Worm (Caenorhabditis elegans) whole organism, mixed stage, embryonic: ENCODE data around the gene clec-47.

Source experiments
- M03D4.4 ChIP-seq: sonication (generic microtip); optimal IDR thresholded peaks from 2 replicates; lab custom pipeline; 2017; ENCODE audit warnings: mild to moderate bottlenecking, missing genetic modification characterization, missing compliant biosample characterization
- bed-3 ChIP-seq: fragments of 200-800 bp; sonication (Bioruptor generic); optimal IDR thresholded peaks from 3 replicates; lab custom pipeline; 2018; ENCODE audit warnings: mild to moderate bottlenecking, missing genetic modification characterization, moderate library complexity, missing compliant biosample characterization
- blmp-1 ChIP-seq: fragments of 150-350 bp; optimal IDR thresholded peaks from 2 replicates; lab custom pipeline; 2014; ENCODE audit warnings: missing biosample characterization, missing genetic modification characterization
- ceh-39 ChIP-seq: fragments of 150-350 bp; optimal IDR thresholded peaks from 2 replicates; lab custom pipeline; 2014; ENCODE audit warnings: missing biosample characterization, missing genetic modification characterization
- ceh-43 ChIP-seq: fragments of 200-800 bp; sonication (Bioruptor generic); optimal IDR thresholded peaks from 2 replicates; lab custom pipeline; 2018; ENCODE audit warnings: mild to moderate bottlenecking, missing genetic modification characterization, moderate library complexity, missing compliant biosample characterization
- ceh-83 ChIP-seq: fragments of 200-800 bp; sonication (Bioruptor generic); optimal IDR thresholded peaks from 2 replicates; lab custom pipeline; 2018; ENCODE audit warnings: mild to moderate bottlenecking, missing genetic modification characterization, missing compliant biosample characterization
- ces-1 ChIP-seq: fragments of 150-350 bp; optimal IDR thresholded peaks from 2 replicates; lab custom pipeline; 2014; ENCODE audit warnings: missing biosample characterization, missing genetic modification reagents, missing genetic modification characterization
- cnd-1 ChIP-seq: fragments of 200-800 bp; sonication (Bioruptor generic); optimal IDR thresholded peaks from 2 replicates; lab custom pipeline; 2018; ENCODE audit warnings: mild to moderate bottlenecking, missing genetic modification characterization, missing compliant biosample characterization
- drap-1 ChIP-seq: fragments of 200-800 bp; sonication (Bioruptor generic); optimal IDR thresholded peaks from 3 replicates; lab custom pipeline; 2018; ENCODE audit warnings: mild to moderate bottlenecking, missing genetic modification characterization, missing compliant biosample characterization
- elt-1 ChIP-seq: sonication (generic microtip); optimal IDR thresholded peaks from 2 replicates; lab custom pipeline; 2017; ENCODE audit warnings: missing genetic modification characterization, mild to moderate bottlenecking, missing compliant biosample characterization, antibody characterized with exemption, moderate library complexity, borderline replicate concordance; ENCODE audit not compliant: insufficient read depth
- elt-3 ChIP-seq: fragments of 150-350 bp; optimal IDR thresholded peaks from 2 replicates; lab custom pipeline; 2014; ENCODE audit warnings: missing biosample characterization, missing genetic modification characterization
- flh-1 ChIP-seq: fragments of 200-800 bp; sonication (Bioruptor generic); optimal IDR thresholded peaks from 2 replicates; lab custom pipeline; 2018; ENCODE audit warnings: mild to moderate bottlenecking, missing genetic modification characterization, moderate library complexity, missing compliant biosample characterization
- ham-2 ChIP-seq: fragments of 200-800 bp; sonication (Bioruptor generic); optimal IDR thresholded peaks from 2 replicates; lab custom pipeline; 2018; ENCODE audit warnings: mild to moderate bottlenecking, missing genetic modification characterization, missing compliant biosample characterization
- hlh-1 ChIP-seq: fragments of 150-350 bp; optimal IDR thresholded peaks from 2 replicates; lab custom pipeline; 2014; ENCODE audit warnings: missing biosample characterization, missing genetic modification reagents, missing genetic modification characterization
- lin-13 ChIP-seq: fragments of 150-350 bp; optimal IDR thresholded peaks from 2 replicates; lab custom pipeline; 2014; ENCODE audit warnings: missing biosample characterization, missing genetic modification characterization
- lin-32 ChIP-seq: fragments of 200-800 bp; sonication (Bioruptor generic); optimal IDR thresholded peaks from 2 replicates; lab custom pipeline; 2018; ENCODE audit warnings: mild to moderate bottlenecking, missing genetic modification characterization, missing compliant biosample characterization
- lsy-2 ChIP-seq: fragments of 150-350 bp; optimal IDR thresholded peaks from 2 replicates; lab custom pipeline; 2014; ENCODE audit warnings: missing biosample characterization, missing genetic modification characterization
- mep-1 ChIP-seq: fragments of 150-350 bp; optimal IDR thresholded peaks from 2 replicates; lab custom pipeline; 2017; ENCODE audit warnings: missing biosample characterization, missing genetic modification reagents, missing genetic modification characterization, inconsistent platforms
- mls-2 ChIP-seq: sonication (generic microtip); optimal IDR thresholded peaks from 2 replicates; lab custom pipeline; 2016; ENCODE audit warnings: mild to moderate bottlenecking, missing genetic modification characterization, moderate library complexity, missing compliant biosample characterization
- nhr-12 ChIP-seq: fragments of 150-350 bp; optimal IDR thresholded peaks from 2 replicates; lab custom pipeline; 2014; ENCODE audit warnings: missing biosample characterization, missing genetic modification characterization
- nhr-2 ChIP-seq: fragments of 150-350 bp; optimal IDR thresholded peaks from 2 replicates; lab custom pipeline; 2014; ENCODE audit warnings: missing biosample characterization, missing genetic modification characterization
- nhr-237 ChIP-seq: fragments of 150-350 bp; optimal IDR thresholded peaks from 2 replicates; lab custom pipeline; 2014; ENCODE audit warnings: missing biosample characterization, missing genetic modification characterization
- nhr-28 ChIP-seq: fragments of 150-350 bp; optimal IDR thresholded peaks from 2 replicates; lab custom pipeline; 2014; ENCODE audit warnings: missing biosample characterization, missing genetic modification characterization
- nhr-76 ChIP-seq: sonication (generic microtip); optimal IDR thresholded peaks from 2 replicates; lab custom pipeline; 2017; ENCODE audit warnings: missing biosample characterization, missing genetic modification characterization
- pha-4 ChIP-seq: fragments of 150-350 bp; optimal IDR thresholded peaks from 2 replicates; lab custom pipeline; 2018; ENCODE audit warnings: missing biosample characterization, missing genetic modification reagents, missing genetic modification characterization
- sem-2 ChIP-seq: fragments of 200-800 bp; sonication (Bioruptor generic); optimal IDR thresholded peaks from 2 replicates; lab custom pipeline; 2018; ENCODE audit warnings: mild to moderate bottlenecking, missing genetic modification characterization, missing compliant biosample characterization
- sptf-1 ChIP-seq: sonication (generic microtip); optimal IDR thresholded peaks from 2 replicates; lab custom pipeline; 2017; ENCODE audit warnings: mild to moderate bottlenecking, missing genetic modification characterization, moderate library complexity, missing compliant biosample characterization
- tbx-8 ChIP-seq: fragments of 200-800 bp; sonication (Bioruptor generic); optimal IDR thresholded peaks from 2 replicates; lab custom pipeline; 2018; ENCODE audit warnings: mild to moderate bottlenecking, missing genetic modification characterization, moderate library complexity, missing compliant biosample characterization
- unc-120 ChIP-seq: sonication (generic microtip); optimal IDR thresholded peaks from 2 replicates; lab custom pipeline; 2017; ENCODE audit warnings: missing genetic modification characterization, missing compliant biosample characterization; ENCODE audit not compliant: poor library complexity, severe bottlenecking
- unc-62 ChIP-seq: fragments of 150-350 bp; optimal IDR thresholded peaks from 2 replicates; lab custom pipeline; 2014; ENCODE audit warnings: missing biosample characterization, missing genetic modification reagents, missing genetic modification characterization
- zip-8 ChIP-seq: fragments of 150-350 bp; optimal IDR thresholded peaks from 2 replicates; lab custom pipeline; 2014; ENCODE audit warnings: missing biosample characterization, missing genetic modification characterization
- ztf-11 ChIP-seq: fragments of 150-350 bp; optimal IDR thresholded peaks from 2 replicates; lab custom pipeline; 2014; ENCODE audit warnings: missing biosample characterization, missing genetic modification characterization

clec-47 gene

DNA sequence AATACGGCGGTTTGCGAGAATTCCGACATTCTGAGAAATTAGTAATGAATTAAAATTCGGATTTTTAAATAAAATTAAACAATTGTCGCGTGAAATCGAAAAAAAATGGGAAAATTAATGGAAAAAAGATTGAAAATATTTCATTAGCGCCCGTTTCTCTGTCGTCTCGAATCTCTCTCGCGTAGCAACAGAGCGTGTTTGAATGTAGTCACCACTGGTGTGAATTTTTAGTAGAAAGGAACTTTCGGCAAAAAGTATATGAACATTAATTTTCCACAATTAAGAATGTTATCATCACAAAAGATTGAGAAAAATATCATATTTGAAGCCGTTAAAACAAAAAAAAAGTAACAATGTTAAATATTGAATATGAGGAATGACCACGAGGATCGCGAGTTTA lies 38.8 kb upstream of the clec-47 start, which contains the start of gene aipl-1:
aipl-1 (minus strand) TSS at position 30 of the 400 bp plus-strand sequence.
- no peak for TF ChIP-seq ceh-43 (GFP tag; lab: Kevin White, UChicago)
- peak; percentile 71 for TF ChIP-seq lsy-2 (tag; lab: Kevin White, UChicago)
- no peak for TF ChIP-seq lin-32 (GFP tag; lab: Kevin White, UChicago)
- no peak for TF ChIP-seq sem-2 (GFP tag; lab: Kevin White, UChicago)
- no peak for TF ChIP-seq ztf-11 (tag; lab: Kevin White, UChicago)
- no peak for TF ChIP-seq zip-8 (tag; lab: Kevin White, UChicago)
- TF ChIP-seq nhr-12 (tag; lab: Kevin White, UChicago): no peak
- peak; percentile 80 for TF ChIP-seq mep-1
- TF ChIP-seq bed-3 (GFP tag; lab: Kevin White, UChicago): no peak
- peak; percentile 21 for TF ChIP-seq ceh-39 (tag; lab: Kevin White, UChicago)
- TF ChIP-seq unc-62 (GFP tag; lab: Kevin White, UChicago): no peak
- no peak for TF ChIP-seq elt-3
- TF ChIP-seq tbx-8 (GFP tag; lab: Kevin White, UChicago): no peak
- TF ChIP-seq hlh-1 (tag; lab: Kevin White, UChicago): peak; percentile 27
- TF ChIP-seq mls-2 (tag; lab: Kevin White, UChicago): no peak
- TF ChIP-seq pha-4 (tag; lab: Kevin White, UChicago): peak; percentile 46
- no peak for TF ChIP-seq ham-2 (GFP tag; lab: Kevin White, UChicago)
- TF ChIP-seq lin-13: peak; percentile 21
- no peak for TF ChIP-seq drap-1
- no peak for TF ChIP-seq nhr-76
- TF ChIP-seq ces-1: peak; percentile 83
- no peak for TF ChIP-seq unc-120
- TF ChIP-seq flh-1: no peak
- peak; percentile 2 for TF ChIP-seq sptf-1 (tag; lab: Kevin White, UChicago)
- peak; percentile 62 for TF ChIP-seq nhr-237 (tag; lab: Kevin White, UChicago)
- TF ChIP-seq, all 35 proteins: peak for 9

DNA sequence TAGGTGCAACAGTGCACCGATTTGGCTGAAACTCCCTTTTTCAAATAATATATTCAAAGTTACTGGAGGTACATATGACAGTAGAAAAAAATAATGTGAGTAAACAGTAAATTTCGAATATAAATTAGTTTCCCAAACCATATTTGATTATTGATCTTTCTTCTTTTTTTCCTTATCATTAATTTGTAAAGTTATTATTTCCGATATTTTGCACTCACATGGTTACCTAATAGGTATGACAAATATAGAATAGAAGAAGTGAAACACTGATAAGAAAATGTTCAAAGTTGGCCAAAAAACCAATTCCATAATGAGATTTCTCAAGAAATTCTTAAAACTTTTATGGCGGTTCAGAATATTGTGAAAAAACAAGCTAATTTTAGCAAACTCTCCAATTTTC lies 35.7 kb upstream of the clec-47 start:
- TF ChIP-seq lin-13: no peak
- no peak for TF ChIP-seq sptf-1 (tag; lab: Kevin White, UChicago)
- TF ChIP-seq drap-1: no peak
- no peak for TF ChIP-seq M03D4.4 (tag; lab: Kevin White, UChicago)
- no peak for TF ChIP-seq ztf-11 (tag; lab: Kevin White, UChicago)
- TF ChIP-seq ceh-43 (GFP tag; lab: Kevin White, UChicago): no peak
- no peak for TF ChIP-seq nhr-2
- no peak for TF ChIP-seq blmp-1 (tag; lab: Kevin White, UChicago)
- TF ChIP-seq unc-120: no peak
- TF ChIP-seq nhr-28 (tag; lab: Kevin White, UChicago): no peak
- TF ChIP-seq nhr-76: no peak
- TF ChIP-seq tbx-8 (GFP tag; lab: Kevin White, UChicago): no peak
- no peak for TF ChIP-seq ceh-83 (GFP tag; lab: Kevin White, UChicago)
- no peak for TF ChIP-seq ceh-39 (tag; lab: Kevin White, UChicago)
- no peak for TF ChIP-seq elt-1 (tag; lab: Kevin White, UChicago)
- no peak for TF ChIP-seq mls-2 (tag; lab: Kevin White, UChicago)
- no peak for TF ChIP-seq lsy-2 (tag; lab: Kevin White, UChicago)
- TF ChIP-seq sem-2 (GFP tag; lab: Kevin White, UChicago): no peak

DNA sequence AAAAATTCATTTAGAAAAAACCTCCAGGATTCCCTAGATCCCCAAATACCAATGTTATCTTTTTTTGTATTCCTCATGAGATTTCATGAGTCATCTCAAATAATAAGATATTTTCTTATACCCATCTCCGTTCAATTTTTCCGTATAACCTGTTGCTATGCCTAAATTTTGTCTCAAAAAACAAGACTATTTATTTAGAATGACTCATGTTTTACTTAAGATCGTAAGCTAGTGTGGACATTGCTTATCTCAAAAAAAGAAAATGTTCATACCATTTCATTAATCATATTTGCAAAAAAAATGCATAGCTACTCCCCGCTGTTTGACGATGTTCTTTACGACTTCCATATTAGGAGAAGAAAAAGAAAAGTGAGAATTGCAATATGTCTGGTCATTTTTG lies 35.3 kb upstream of the clec-47 start, which contains the start of gene K08F9.3:
K08F9.3 (plus strand) TSS at position 301 of the 400 bp plus-strand sequence.
- TF ChIP-seq cnd-1 (tag; lab: Kevin White, UChicago) (no peak), nhr-28 (tag; lab: Kevin White, UChicago) (no peak)

DNA sequence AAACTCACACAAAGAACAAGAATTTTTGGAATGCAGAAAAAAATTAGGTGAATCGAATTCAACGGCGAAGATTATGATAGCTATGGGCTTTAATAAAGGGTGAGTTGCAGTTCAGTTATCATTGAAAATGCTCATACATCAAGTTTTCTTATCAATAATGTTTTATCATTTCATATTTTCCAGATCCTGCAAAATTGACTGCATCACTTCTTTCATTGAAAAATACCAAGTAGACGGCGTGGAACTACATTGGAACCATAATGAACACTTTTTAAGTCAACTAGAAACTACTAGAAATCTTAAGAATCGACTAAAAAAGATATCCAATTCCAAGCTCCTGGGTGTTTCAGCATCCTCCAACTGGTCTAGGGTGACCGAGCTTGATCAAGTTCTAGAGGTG lies 32.3 kb upstream of the clec-47 start, which contains the start of gene K08F9.1:
K08F9.1 (minus strand) TSS at position 101 of the 400 bp plus-strand sequence.
- no peak for TF ChIP-seq ceh-83 (GFP tag; lab: Kevin White, UChicago)
- no peak for TF ChIP-seq lsy-2 (tag; lab: Kevin White, UChicago)
- TF ChIP-seq blmp-1 (tag; lab: Kevin White, UChicago): no peak
- TF ChIP-seq lin-32 (GFP tag; lab: Kevin White, UChicago): no peak
- TF ChIP-seq unc-62 (GFP tag; lab: Kevin White, UChicago): no peak
- TF ChIP-seq ztf-11 (tag; lab: Kevin White, UChicago): no peak
- no peak for TF ChIP-seq lin-13
- TF ChIP-seq ham-2 (GFP tag; lab: Kevin White, UChicago): no peak
